Worm (Caenorhabditis elegans): ENCODE data around the gene str-71.

- TF ChIP-seq dao-5 (tag; optimal IDR thresholded peaks at IDR 0.05): no peak
- TF ChIP-seq W03F9.2 (tag; optimal IDR thresholded peaks at IDR 0.05): no peak
- no peak for TF ChIP-seq him-1 (tag; optimal IDR thresholded peaks at IDR 0.05)
These were observed 40.1 kb upstream of the str-71 start for ce11 chrV:15499099-15499498.

All from whole organism, L4/young adult.